Worm (Caenorhabditis elegans): ENCODE measurements around the gene F42H10.6.

ce11 chrIII:8429497-8429896 lies 50.8 kb downstream of the F42H10.6 start:
- TF ChIP-seq ztf-25 (GFP tag; IDR thresholded peaks at IDR 0.05) (no peak), nhr-179 (tag; optimal IDR thresholded peaks at IDR 0.05) (no peak), madf-8 (GFP tag; conservative IDR thresholded peaks at IDR 0.05) (no peak), lir-1 (GFP tag; conservative IDR thresholded peaks at IDR 0.05) (no peak), lsl-1 (GFP tag; optimal IDR thresholded peaks at IDR 0.05) (no peak), lin-54 (GFP tag; optimal IDR thresholded peaks at IDR 0.05) (no peak), ztf-18 (tag; optimal IDR thresholded peaks at IDR 0.05) (no peak), ceh-79 (tag; optimal IDR thresholded peaks at IDR 0.05) (no peak)
